Worm (Caenorhabditis elegans) whole organism, L2 larva: Measurements from ENCODE around the gene ddx-17.

Source experiments
- C34F6.9 ChIP-seq: fragments of 150-350 bp; optimal IDR thresholded peaks from 2 replicates; lab custom pipeline; 2014; ENCODE audit warnings: missing biosample characterization, missing genetic modification characterization
- F13H6.1 ChIP-seq: sonication (generic microtip); optimal IDR thresholded peaks from 2 replicates; lab custom pipeline; 2016; ENCODE audit warnings: missing genetic modification characterization, missing compliant biosample characterization
- R02D3.7 ChIP-seq: fragments of 150-350 bp; optimal IDR thresholded peaks from 2 replicates; lab custom pipeline; 2014; ENCODE audit warnings: missing biosample characterization, missing genetic modification characterization
- Y55F3AM.14 ChIP-seq: fragments of 200-800 bp; sonication (Bioruptor generic); optimal IDR thresholded peaks from 2 replicates; lab custom pipeline; 2018; ENCODE audit warnings: mild to moderate bottlenecking, missing genetic modification characterization, missing compliant biosample characterization
- alr-1 ChIP-seq: fragments of 150-350 bp; optimal IDR thresholded peaks from 2 replicates; lab custom pipeline; 2014; ENCODE audit warnings: missing biosample characterization, missing genetic modification characterization
- aly-2 ChIP-seq: fragments of 150-350 bp; optimal IDR thresholded peaks from 2 replicates; lab custom pipeline; 2014; ENCODE audit warnings: missing biosample characterization, missing genetic modification characterization
- ama-1 ChIP-seq: fragments of 150-350 bp; optimal IDR thresholded peaks from 2 replicates; lab custom pipeline; 2018; ENCODE audit warnings: inconsistent platforms
- blmp-1 ChIP-seq: sonication (generic microtip); optimal IDR thresholded peaks from 2 replicates; lab custom pipeline; 2017; ENCODE audit warnings: missing genetic modification characterization, mild to moderate bottlenecking, missing compliant biosample characterization, antibody characterized with exemption, moderate library complexity; ENCODE audit not compliant: insufficient read depth
- ceh-16 ChIP-seq: fragments of 150-350 bp; optimal IDR thresholded peaks from 2 replicates; lab custom pipeline; 2014; ENCODE audit warnings: missing biosample characterization, missing genetic modification characterization
- ceh-82 ChIP-seq: fragments of 150-350 bp; optimal IDR thresholded peaks from 2 replicates; lab custom pipeline; 2014; ENCODE audit warnings: missing biosample characterization, missing genetic modification characterization
- crh-2 ChIP-seq: sonication (generic microtip); optimal IDR thresholded peaks from 2 replicates; lab custom pipeline; 2017; ENCODE audit warnings: missing biosample characterization, missing genetic modification characterization
- elt-3 ChIP-seq: sonication (generic microtip); optimal IDR thresholded peaks from 2 replicates; lab custom pipeline; 2017; ENCODE audit warnings: missing biosample characterization, missing genetic modification characterization
- fos-1 ChIP-seq: fragments of 150-350 bp; optimal IDR thresholded peaks from 2 replicates; lab custom pipeline; 2014; ENCODE audit warnings: missing biosample characterization, missing genetic modification characterization
- lin-11 ChIP-seq: fragments of 150-350 bp; sonication (generic microtip); optimal IDR thresholded peaks from 2 replicates; lab custom pipeline; 2014; ENCODE audit warnings: missing biosample characterization, missing genetic modification characterization, inconsistent platforms, mixed read lengths
- lin-13 ChIP-seq: fragments of 150-350 bp; optimal IDR thresholded peaks from 2 replicates; lab custom pipeline; 2014; ENCODE audit warnings: missing biosample characterization, missing genetic modification reagents, missing genetic modification characterization
- lsy-2 ChIP-seq, 2 experiments: fragments of 150-350 bp in 1 of 2; sonication (generic microtip) in 1 of 2; optimal IDR thresholded peaks; 2 replicates each; lab custom pipeline; 2014 to 2017; ENCODE audit warnings: missing biosample characterization in 2 of 2, missing genetic modification characterization in 2 of 2
- mab-5 ChIP-seq: fragments of 150-350 bp; optimal IDR thresholded peaks from 2 replicates; lab custom pipeline; 2014; ENCODE audit warnings: missing biosample characterization, missing genetic modification characterization
- nhr-10 ChIP-seq: sonication (generic microtip); optimal IDR thresholded peaks from 2 replicates; lab custom pipeline; 2017; ENCODE audit warnings: missing biosample characterization, missing genetic modification characterization
- nhr-12 ChIP-seq: fragments of 150-350 bp; optimal IDR thresholded peaks from 2 replicates; lab custom pipeline; 2014; ENCODE audit warnings: missing biosample characterization, missing genetic modification characterization
- nhr-129 ChIP-seq: fragments of 150-350 bp; optimal IDR thresholded peaks from 2 replicates; lab custom pipeline; 2014; ENCODE audit warnings: missing biosample characterization, missing genetic modification characterization
- nhr-21 ChIP-seq: fragments of 150-350 bp; optimal IDR thresholded peaks from 2 replicates; lab custom pipeline; 2014; ENCODE audit warnings: missing biosample characterization, missing genetic modification characterization
- nhr-23 ChIP-seq: fragments of 150-350 bp; optimal IDR thresholded peaks from 2 replicates; lab custom pipeline; 2014; ENCODE audit warnings: missing biosample characterization, missing genetic modification reagents, missing genetic modification characterization
- nhr-237 ChIP-seq: fragments of 150-350 bp; optimal IDR thresholded peaks from 2 replicates; lab custom pipeline; 2014; ENCODE audit warnings: missing biosample characterization, missing genetic modification characterization
- nhr-25 ChIP-seq: fragments of 150-350 bp; sonication (generic microtip); optimal IDR thresholded peaks from 3 replicates; lab custom pipeline; 2014; ENCODE audit warnings: missing biosample characterization, missing genetic modification characterization
- nhr-6 ChIP-seq: fragments of 150-350 bp; optimal IDR thresholded peaks from 2 replicates; lab custom pipeline; 2014; ENCODE audit warnings: missing biosample characterization, missing genetic modification characterization
- peb-1 ChIP-seq: fragments of 150-350 bp; optimal IDR thresholded peaks from 2 replicates; lab custom pipeline; 2014; ENCODE audit warnings: missing biosample characterization, missing genetic modification characterization
- sem-4 ChIP-seq: fragments of 150-350 bp; optimal IDR thresholded peaks from 2 replicates; lab custom pipeline; 2014; ENCODE audit warnings: missing biosample characterization, missing genetic modification reagents, missing genetic modification characterization
- sma-3 ChIP-seq: sonication (generic microtip); optimal IDR thresholded peaks from 2 replicates; lab custom pipeline; 2016; ENCODE audit warnings: missing genetic modification reagents, missing genetic modification characterization, missing compliant biosample characterization
- sma-9 ChIP-seq, 2 experiments: fragments of 150-350 bp in 1 of 2; sonication (generic microtip) in 1 of 2; optimal IDR thresholded peaks; 2 replicates each; lab custom pipeline; 2014 to 2016; ENCODE audit warnings: missing genetic modification characterization in 2 of 2, mild to moderate bottlenecking in 1 of 2, missing biosample characterization in 1 of 2, missing compliant biosample characterization in 1 of 2, missing genetic modification reagents in 1 of 2, moderate library complexity in 1 of 2
- unc-39 ChIP-seq: fragments of 150-350 bp; optimal IDR thresholded peaks from 2 replicates; lab custom pipeline; 2014; ENCODE audit warnings: missing biosample characterization, missing genetic modification characterization
- unc-55 ChIP-seq: fragments of 150-350 bp; sonication (generic microtip); optimal IDR thresholded peaks from 3 replicates; lab custom pipeline; 2014; ENCODE audit warnings: missing biosample characterization, missing genetic modification reagents, missing genetic modification characterization
- ztf-1 ChIP-seq: fragments of 200-800 bp; sonication (Bioruptor generic); conservative IDR thresholded peaks from 2 replicates; pipeline ENCODE4 v1.3.6; 2022; ENCODE audit warnings: missing genetic modification characterization, missing compliant biosample characterization
- ztf-11 ChIP-seq: sonication (generic microtip); optimal IDR thresholded peaks from 2 replicates; lab custom pipeline; 2017; ENCODE audit warnings: missing biosample characterization, missing genetic modification characterization
- ztf-4 ChIP-seq: fragments of 150-350 bp; optimal IDR thresholded peaks from 2 replicates; lab custom pipeline; 2014; ENCODE audit warnings: missing biosample characterization, missing genetic modification characterization

Gene ddx-17

ce11 chrV:14014395-14014794, 2.5 kb upstream of the ddx-17 start, which contains the start of gene end-3:
Gene end-3 (plus strand): TSS chrV:14014695.
- TF ChIP-seq sma-3 (GFP tag; lab: Kevin White, UChicago) (no peak), sma-9 (GFP tag; optimal IDR thresholded peaks at IDR 0.05; lab: Kevin White, UChicago) (no peak), sma-9 (tag; optimal IDR thresholded peaks at IDR 0.05; lab: Kevin White, UChicago) (no peak), peb-1 (tag; lab: Kevin White, UChicago) (no peak), Y55F3AM.14 (GFP tag; lab: Kevin White, UChicago) (no peak)

- TF ChIP-seq sma-3 (GFP tag; lab: Kevin White, UChicago) (no peak), C34F6.9 (no peak), ceh-16 (no peak), aly-2 (tag; lab: Kevin White, UChicago) (no peak), alr-1 (tag; lab: Kevin White, UChicago) (no peak), elt-3 (no peak), sma-9 (GFP tag; optimal IDR thresholded peaks at IDR 0.05; lab: Kevin White, UChicago) (no peak), sma-9 (tag; optimal IDR thresholded peaks at IDR 0.05; lab: Kevin White, UChicago) (no peak), lin-11 (tag; lab: Kevin White, UChicago) (no peak), unc-55 (no peak)
Observed at ce11 chrV:14013638-14014037, 1.8 kb upstream of the ddx-17 start.

- no peak for TF ChIP-seq unc-55
- no peak for TF ChIP-seq F13H6.1
- TF ChIP-seq peb-1 (tag; lab: Kevin White, UChicago), result no peak
- no peak for TF ChIP-seq nhr-25 (tag; lab: Kevin White, UChicago)
- TF ChIP-seq Y55F3AM.14 (GFP tag; lab: Kevin White, UChicago), result no peak
- no peak for TF ChIP-seq ztf-4 (tag; lab: Kevin White, UChicago)
Observed at ce11 chrV:14011427-14011826, 425 bp downstream of the ddx-17 start.

- TF ChIP-seq lin-11 (tag; lab: Kevin White, UChicago) (no peak), ztf-11 (tag; lab: Kevin White, UChicago) (no peak), ceh-16 (no peak), nhr-6 (tag; lab: Kevin White, UChicago) (no peak)
Observed at ce11 chrV:14010021-14010420, 1.8 kb downstream of the ddx-17 start.

ce11 chrV:14008353-14008859, 3.4 kb downstream of the ddx-17 start:
- TF ChIP-seq nhr-10, result no peak
- peak in 1 of 2 experiments; percentile 45 for TF ChIP-seq lsy-2 (tag; optimal IDR thresholded peaks at IDR 0.05; lab: Kevin White, UChicago)
- TF ChIP-seq sma-9 (GFP tag; optimal IDR thresholded peaks at IDR 0.05; lab: Kevin White, UChicago), result peak; percentile 16
- TF ChIP-seq sma-9 (tag; optimal IDR thresholded peaks at IDR 0.05; lab: Kevin White, UChicago), result no peak
- TF ChIP-seq nhr-129 (tag; lab: Kevin White, UChicago), result peak; percentile 64
- TF ChIP-seq nhr-23 (tag; lab: Kevin White, UChicago), result no peak
- peak; percentile 28 for TF ChIP-seq crh-2 (tag; lab: Kevin White, UChicago)
- TF ChIP-seq ama-1, result peak; percentile 18
- TF ChIP-seq unc-39 (tag; lab: Kevin White, UChicago), result no peak
- TF ChIP-seq ztf-4 (tag; lab: Kevin White, UChicago), result no peak
- TF ChIP-seq sma-3 (GFP tag; lab: Kevin White, UChicago), result peak; percentile 19
- no peak for TF ChIP-seq aly-2 (tag; lab: Kevin White, UChicago)
- peak; percentile 22 for TF ChIP-seq fos-1 (tag; lab: Kevin White, UChicago)
- TF ChIP-seq, all 48 proteins: peak for 7

ce11 chrV:14006819-14007218, 5.0 kb downstream of the ddx-17 start:
- TF ChIP-seq nhr-129 (tag; lab: Kevin White, UChicago) (peak; percentile 13), blmp-1 (tag; lab: Kevin White, UChicago) (no peak), unc-55 (peak; percentile 85), fos-1 (tag; lab: Kevin White, UChicago) (no peak), lin-11 (tag; lab: Kevin White, UChicago) (peak; percentile 5), C34F6.9 (peak; percentile 46), lsy-2 (tag; optimal IDR thresholded peaks at IDR 0.05; lab: Kevin White, UChicago) (peak in 1 of 2 experiments; percentile 22), ceh-82 (tag; lab: Kevin White, UChicago) (no peak), elt-3 (no peak), sma-9 (GFP tag; optimal IDR thresholded peaks at IDR 0.05; lab: Kevin White, UChicago) (peak; percentile 8), sma-9 (tag; optimal IDR thresholded peaks at IDR 0.05; lab: Kevin White, UChicago) (no peak)

- TF ChIP-seq mab-5 (tag; lab: Kevin White, UChicago) (no peak), nhr-21 (tag; lab: Kevin White, UChicago) (no peak), elt-3 (no peak), fos-1 (tag; lab: Kevin White, UChicago) (no peak), lin-13 (GFP tag; lab: Kevin White, UChicago) (no peak), C34F6.9 (no peak), sma-9 (GFP tag; optimal IDR thresholded peaks at IDR 0.05; lab: Kevin White, UChicago) (no peak), sma-9 (tag; optimal IDR thresholded peaks at IDR 0.05; lab: Kevin White, UChicago) (no peak), nhr-12 (tag; lab: Kevin White, UChicago) (no peak), nhr-129 (tag; lab: Kevin White, UChicago) (no peak), sem-4 (tag; lab: Kevin White, UChicago) (no peak), ama-1 (no peak), R02D3.7 (tag; lab: Kevin White, UChicago) (no peak), lsy-2 (tag; optimal IDR thresholded peaks at IDR 0.05; lab: Kevin White, UChicago) (no peak), aly-2 (tag; lab: Kevin White, UChicago) (no peak), ztf-1 (GFP tag; lab: Robert Waterston, UW) (no peak), nhr-237 (tag; lab: Kevin White, UChicago) (no peak), nhr-6 (tag; lab: Kevin White, UChicago) (no peak)
Observed at ce11 chrV:14005812-14006211, 6.0 kb downstream of the ddx-17 start, which contains the start of gene ric-7. Gene ric-7 (minus strand): TSS chrV:14005912.
